Fruit fly (Drosophila melanogaster) whole organism, embryonic: ENCODE results near the gene ovm.

Experiments used
- ind ChIP-seq: fragments of 200-800 bp; sonication (Bioruptor generic); optimal IDR thresholded peaks from 3 replicates; lab custom pipeline; 2016; ENCODE audit warnings: missing biosample characterization, missing genetic modification characterization
- scrt ChIP-seq: fragments of 200-800 bp; sonication (Bioruptor generic); optimal IDR thresholded peaks from 2 replicates; lab custom pipeline; 2018; ENCODE audit warnings: missing biosample characterization, mild to moderate bottlenecking, missing genetic modification characterization, moderate library complexity

DNA sequence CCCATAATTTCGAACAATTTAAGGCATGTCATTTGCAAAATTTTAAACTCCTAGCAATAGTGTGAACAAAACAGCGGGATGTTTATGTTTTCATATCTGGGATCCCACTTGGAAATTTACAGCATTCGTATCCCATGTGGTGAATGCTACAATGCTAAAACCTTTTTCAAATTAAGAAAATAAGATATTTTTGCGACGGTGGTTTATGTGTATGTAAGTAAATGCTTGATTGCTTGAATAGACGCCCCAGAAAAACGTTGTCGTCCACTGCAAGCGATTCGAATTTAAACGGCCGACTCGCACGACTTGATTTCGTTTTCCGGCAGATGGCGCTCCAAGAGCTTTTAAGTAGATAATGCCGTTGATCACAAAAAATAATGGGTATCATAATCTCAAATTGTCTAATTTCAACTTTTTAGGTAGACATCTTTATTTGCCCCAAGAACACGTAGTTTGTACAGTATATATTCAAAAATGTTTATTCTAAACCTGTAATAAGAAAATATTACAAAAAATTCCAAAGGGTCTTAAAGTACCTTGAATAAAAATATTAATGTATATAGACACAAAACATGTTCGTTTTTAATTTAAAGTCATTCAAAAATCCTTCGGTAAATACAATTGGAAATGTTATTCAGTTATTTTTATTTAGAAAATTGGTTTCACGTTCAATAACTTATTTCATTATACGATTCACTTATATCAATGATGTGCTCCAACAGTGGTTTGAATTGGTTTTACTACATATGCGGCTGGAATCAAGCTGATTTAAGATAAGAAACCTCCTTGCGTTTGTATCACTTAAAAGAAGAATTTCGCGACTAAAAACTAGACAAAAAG, 18.4 kb downstream of the ovm start:
- TF ChIP-seq ind (GFP tag; lab: Kevin White, UChicago) (no peak), scrt (GFP tag; lab: Kevin White, UChicago) (no peak)
